Worm (Caenorhabditis elegans): ENCODE measurements around the gene ubxn-3.

ce11 chrII:192584-192983 lies 27.9 kb downstream of the ubxn-3 start:
- TF ChIP-seq unc-130 (GFP tag; optimal IDR thresholded peaks at IDR 0.05), result no peak
- no peak for TF ChIP-seq ets-4 (GFP tag; optimal IDR thresholded peaks at IDR 0.05)
- no peak for TF ChIP-seq hsf-1 (GFP tag; IDR thresholded peaks at IDR 0.05)

Data from whole organism, young adult.